Worm (Caenorhabditis elegans) whole organism, early embryonic: ENCODE results near the gene C36B7.6.
A peak's percentile ranks its signal among the peaks of the same experiment; 100 is the strongest.

Experiments used
- B0310.2 ChIP-seq: sonication (generic microtip); optimal IDR thresholded peaks from 2 replicates; lab custom pipeline; 2016; ENCODE audit warnings: mild to moderate bottlenecking, missing genetic modification characterization, missing compliant biosample characterization
- F13C5.2 ChIP-seq: sonication (generic microtip); optimal IDR thresholded peaks from 2 replicates; lab custom pipeline; 2017; ENCODE audit warnings: mild to moderate bottlenecking, missing genetic modification characterization, inconsistent platforms, missing compliant biosample characterization
- aly-1 ChIP-seq: sonication (generic microtip); optimal IDR thresholded peaks from 2 replicates; lab custom pipeline; 2016; ENCODE audit warnings: missing genetic modification characterization, missing compliant biosample characterization
- ama-1 ChIP-seq: fragments of 150-350 bp; optimal IDR thresholded peaks from 2 replicates; lab custom pipeline; 2014
- ceh-13 ChIP-seq: fragments of 200-800 bp; sonication (Bioruptor generic); optimal IDR thresholded peaks from 2 replicates; lab custom pipeline; 2018; ENCODE audit warnings: mild to moderate bottlenecking, missing genetic modification characterization, missing compliant biosample characterization
- ceh-36 ChIP-seq: sonication (generic microtip); optimal IDR thresholded peaks from 2 replicates; lab custom pipeline; 2016; ENCODE audit warnings: missing genetic modification characterization, inconsistent platforms, missing compliant biosample characterization
- ets-7 ChIP-seq: sonication (generic microtip); optimal IDR thresholded peaks from 2 replicates; lab custom pipeline; 2016; ENCODE audit warnings: missing genotype, missing genetic modification characterization, missing compliant biosample characterization
- flt-1 ChIP-seq: fragments of 200-800 bp; sonication (Bioruptor generic); IDR thresholded peaks from 2 replicates; pipeline ENCODE4 v1.3.6; 2022; ENCODE audit warnings: missing genetic modification characterization, missing compliant biosample characterization
- hmbx-1 ChIP-seq: sonication (generic microtip); optimal IDR thresholded peaks from 2 replicates; lab custom pipeline; 2016; ENCODE audit warnings: mild to moderate bottlenecking, missing genetic modification characterization, missing compliant biosample characterization
- hmg-4 ChIP-seq: fragments of 200-800 bp; sonication (Bioruptor generic); optimal IDR thresholded peaks from 2 replicates; lab custom pipeline; 2018; ENCODE audit warnings: mild to moderate bottlenecking, missing genetic modification characterization, missing compliant biosample characterization
- hnd-1 ChIP-seq: sonication (generic microtip); optimal IDR thresholded peaks from 2 replicates; lab custom pipeline; 2016; ENCODE audit warnings: missing genetic modification characterization, missing compliant biosample characterization
- pes-1 ChIP-seq: fragments of 200-800 bp; sonication (Bioruptor generic); IDR thresholded peaks from 2 replicates; pipeline ENCODE4 v1.3.6; 2022; ENCODE audit warnings: missing genetic modification reagents, missing genetic modification characterization, missing compliant biosample characterization
- scrt-1 ChIP-seq: fragments of 200-800 bp; sonication (Bioruptor generic); IDR thresholded peaks from 2 replicates; pipeline ENCODE4 v1.3.6; 2022; ENCODE audit warnings: missing genetic modification characterization, missing compliant biosample characterization
- sea-1 ChIP-seq: fragments of 200-800 bp; sonication (Bioruptor generic); conservative IDR thresholded peaks from 2 replicates; pipeline ENCODE4 v1.3.6; 2022; ENCODE audit warnings: missing genetic modification characterization, missing compliant biosample characterization
- tbx-11 ChIP-seq: fragments of 200-800 bp; sonication (Bioruptor generic); IDR thresholded peaks from 2 replicates; pipeline ENCODE4 v1.3.6; 2022; ENCODE audit warnings: missing genetic modification characterization, missing compliant biosample characterization
- tbx-37 ChIP-seq: fragments of 200-800 bp; sonication (Bioruptor generic); conservative IDR thresholded peaks from 2 replicates; pipeline ENCODE4 v1.3.6; 2022; ENCODE audit warnings: missing genetic modification reagents, missing genetic modification characterization, missing compliant biosample characterization
- tra-4 ChIP-seq: sonication (generic microtip); optimal IDR thresholded peaks from 2 replicates; lab custom pipeline; 2017; ENCODE audit warnings: missing genetic modification characterization, missing compliant biosample characterization

Gene C36B7.6

ce11 chrX:7100290-7100689 lies at the start of gene C36B7.6:
TSS of gene C36B7.6 (minus strand) at chrX:7100338.
- TF ChIP-seq aly-1 (tag; lab: Kevin White, UChicago) (peak; percentile 3), ets-7 (no peak), hmg-4 (GFP tag; lab: Kevin White, UChicago) (peak; percentile 16)

- TF ChIP-seq ets-7 (no peak), sea-1 (GFP tag; lab: Robert Waterston, UW) (no peak), ceh-13 (GFP tag; lab: Kevin White, UChicago) (no peak), tra-4 (tag; lab: Kevin White, UChicago) (no peak), tbx-11 (GFP tag; lab: Robert Waterston, UW) (no peak), ceh-36 (tag; lab: Kevin White, UChicago) (no peak), F13C5.2 (tag; lab: Kevin White, UChicago) (no peak), scrt-1 (GFP tag; lab: Robert Waterston, UW) (no peak), aly-1 (tag; lab: Kevin White, UChicago) (no peak), hmg-4 (GFP tag; lab: Kevin White, UChicago) (no peak), hmbx-1 (tag; lab: Kevin White, UChicago) (no peak), tbx-37 (no peak), flt-1 (GFP tag; lab: Robert Waterston, UW) (no peak), hnd-1 (tag; lab: Kevin White, UChicago) (no peak), ama-1 (lab: Kevin White, UChicago) (no peak), pes-1 (no peak), B0310.2 (tag; lab: Kevin White, UChicago) (no peak)
These were observed 49.5 kb upstream of the C36B7.6 start for ce11 chrX:7149670-7150069.

- TF ChIP-seq scrt-1 (GFP tag; lab: Robert Waterston, UW) (no peak), ceh-13 (GFP tag; lab: Kevin White, UChicago) (no peak), ama-1 (lab: Kevin White, UChicago) (peak; percentile 17)
These were observed 43.4 kb upstream of the C36B7.6 start, which contains the start of gene alh-10 for ce11 chrX:7143515-7143914. TSS of gene alh-10 (minus strand) at chrX:7143641.

DNA sequence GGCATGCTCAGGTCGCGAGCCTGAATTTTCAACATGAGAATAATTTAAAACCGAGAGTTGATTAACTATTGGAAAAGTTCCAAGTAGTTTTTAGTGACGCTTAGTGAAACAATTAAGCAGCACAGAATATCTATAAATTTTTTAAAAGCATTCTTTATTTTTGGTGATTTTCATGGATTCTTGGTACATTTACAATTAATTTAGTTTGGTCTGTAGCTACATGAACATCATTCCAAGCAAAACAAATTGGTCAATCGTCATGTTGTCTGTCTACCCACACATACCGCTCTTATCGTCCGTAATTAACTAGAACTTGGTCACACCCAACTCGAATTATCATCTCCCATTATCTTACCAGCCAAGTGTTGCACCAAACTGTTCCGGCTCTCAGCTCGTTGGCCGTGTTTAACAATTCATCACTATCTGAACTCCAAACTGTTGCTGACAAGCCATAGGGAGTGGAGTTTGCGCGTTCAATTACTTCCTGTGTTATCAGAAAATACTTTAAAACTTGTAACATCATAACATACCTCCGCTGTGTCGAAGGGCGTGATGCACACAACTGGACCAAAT lies 40.6 kb upstream of the C36B7.6 start:
- TF ChIP-seq scrt-1 (GFP tag; lab: Robert Waterston, UW) (no peak), ceh-13 (GFP tag; lab: Kevin White, UChicago) (no peak), ceh-36 (tag; lab: Kevin White, UChicago) (no peak), hmg-4 (GFP tag; lab: Kevin White, UChicago) (no peak), aly-1 (tag; lab: Kevin White, UChicago) (no peak), hmbx-1 (tag; lab: Kevin White, UChicago) (no peak)

- TF ChIP-seq hmg-4 (GFP tag; lab: Kevin White, UChicago) (no peak), ets-7 (no peak), scrt-1 (GFP tag; lab: Robert Waterston, UW) (no peak), tbx-37 (no peak), hnd-1 (tag; lab: Kevin White, UChicago) (no peak), tbx-11 (GFP tag; lab: Robert Waterston, UW) (no peak), sea-1 (GFP tag; lab: Robert Waterston, UW) (no peak), pes-1 (no peak), ama-1 (lab: Kevin White, UChicago) (no peak), F13C5.2 (tag; lab: Kevin White, UChicago) (no peak), hmbx-1 (tag; lab: Kevin White, UChicago) (no peak), aly-1 (tag; lab: Kevin White, UChicago) (no peak), tra-4 (tag; lab: Kevin White, UChicago) (no peak)
These were observed 39.5 kb upstream of the C36B7.6 start, which contains the start of gene clec-86 for ce11 chrX:7139614-7140013. TSS of gene clec-86 (plus strand) at chrX:7139875.

ce11 chrX:7131206-7131605 lies 31.1 kb upstream of the C36B7.6 start:
- TF ChIP-seq aly-1 (tag; lab: Kevin White, UChicago) (no peak), ceh-36 (tag; lab: Kevin White, UChicago) (no peak), F13C5.2 (tag; lab: Kevin White, UChicago) (no peak), B0310.2 (tag; lab: Kevin White, UChicago) (no peak), ama-1 (lab: Kevin White, UChicago) (no peak), ceh-13 (GFP tag; lab: Kevin White, UChicago) (no peak), pes-1 (no peak), tbx-37 (no peak), flt-1 (GFP tag; lab: Robert Waterston, UW) (no peak), scrt-1 (GFP tag; lab: Robert Waterston, UW) (no peak), ets-7 (no peak), sea-1 (GFP tag; lab: Robert Waterston, UW) (no peak), tbx-11 (GFP tag; lab: Robert Waterston, UW) (no peak), hmg-4 (GFP tag; lab: Kevin White, UChicago) (no peak), hnd-1 (tag; lab: Kevin White, UChicago) (no peak), hmbx-1 (tag; lab: Kevin White, UChicago) (no peak), tra-4 (tag; lab: Kevin White, UChicago) (no peak)

DNA sequence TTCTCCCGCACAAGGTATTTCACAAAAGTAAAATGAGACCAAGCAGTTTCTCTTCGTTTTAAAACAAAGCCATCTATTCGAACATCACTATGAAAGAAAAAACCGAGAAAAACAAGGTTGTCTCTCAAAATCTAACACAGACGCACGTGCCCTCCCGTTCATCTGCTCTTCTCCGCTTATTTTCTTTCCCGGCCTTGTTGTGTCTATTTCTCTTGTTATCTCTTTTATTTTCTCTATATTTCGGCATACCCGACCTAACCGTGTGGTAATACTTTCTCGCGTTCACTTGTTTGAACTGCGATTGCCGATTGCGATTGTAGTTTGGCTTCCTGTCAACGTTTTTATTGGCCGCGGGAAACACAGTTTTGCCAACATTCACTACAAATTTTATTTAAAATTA lies 29.3 kb upstream of the C36B7.6 start:
- TF ChIP-seq pes-1, result no peak
- TF ChIP-seq ets-7, result no peak
- no peak for TF ChIP-seq aly-1 (tag; lab: Kevin White, UChicago)
- TF ChIP-seq ama-1 (lab: Kevin White, UChicago), result no peak
- TF ChIP-seq hmg-4 (GFP tag; lab: Kevin White, UChicago), result no peak

ce11 chrX:7128615-7129014 lies 28.5 kb upstream of the C36B7.6 start:
- no peak for TF ChIP-seq F13C5.2 (tag; lab: Kevin White, UChicago)
- no peak for TF ChIP-seq aly-1 (tag; lab: Kevin White, UChicago)
- TF ChIP-seq ceh-13 (GFP tag; lab: Kevin White, UChicago), result no peak
- TF ChIP-seq tra-4 (tag; lab: Kevin White, UChicago), result no peak
- TF ChIP-seq ama-1 (lab: Kevin White, UChicago), result no peak
- TF ChIP-seq hmbx-1 (tag; lab: Kevin White, UChicago), result no peak
- no peak for TF ChIP-seq tbx-37
- TF ChIP-seq hmg-4 (GFP tag; lab: Kevin White, UChicago), result no peak
- no peak for TF ChIP-seq B0310.2 (tag; lab: Kevin White, UChicago)
- TF ChIP-seq tbx-11 (GFP tag; lab: Robert Waterston, UW), result no peak
- no peak for TF ChIP-seq ets-7
- TF ChIP-seq sea-1 (GFP tag; lab: Robert Waterston, UW), result no peak
